Worm (Caenorhabditis elegans) whole organism, L3 larva: ENCODE results near the gene R07H5.11.
"Not testable (repeated sequence)": the region's sequence is repeated elsewhere in the genome, so short reads cannot be mapped to it uniquely, and the experiment has no call there.

Source experiments
- egl-5 ChIP-seq: fragments of 150-350 bp; optimal IDR thresholded peaks from 2 replicates; lab custom pipeline; 2017; ENCODE audit warnings: missing biosample characterization, missing genetic modification reagents, missing genetic modification characterization, inconsistent platforms
- nhr-237 ChIP-seq: fragments of 150-350 bp; optimal IDR thresholded peaks from 2 replicates; lab custom pipeline; 2014; ENCODE audit warnings: missing biosample characterization, missing genetic modification characterization

DNA sequence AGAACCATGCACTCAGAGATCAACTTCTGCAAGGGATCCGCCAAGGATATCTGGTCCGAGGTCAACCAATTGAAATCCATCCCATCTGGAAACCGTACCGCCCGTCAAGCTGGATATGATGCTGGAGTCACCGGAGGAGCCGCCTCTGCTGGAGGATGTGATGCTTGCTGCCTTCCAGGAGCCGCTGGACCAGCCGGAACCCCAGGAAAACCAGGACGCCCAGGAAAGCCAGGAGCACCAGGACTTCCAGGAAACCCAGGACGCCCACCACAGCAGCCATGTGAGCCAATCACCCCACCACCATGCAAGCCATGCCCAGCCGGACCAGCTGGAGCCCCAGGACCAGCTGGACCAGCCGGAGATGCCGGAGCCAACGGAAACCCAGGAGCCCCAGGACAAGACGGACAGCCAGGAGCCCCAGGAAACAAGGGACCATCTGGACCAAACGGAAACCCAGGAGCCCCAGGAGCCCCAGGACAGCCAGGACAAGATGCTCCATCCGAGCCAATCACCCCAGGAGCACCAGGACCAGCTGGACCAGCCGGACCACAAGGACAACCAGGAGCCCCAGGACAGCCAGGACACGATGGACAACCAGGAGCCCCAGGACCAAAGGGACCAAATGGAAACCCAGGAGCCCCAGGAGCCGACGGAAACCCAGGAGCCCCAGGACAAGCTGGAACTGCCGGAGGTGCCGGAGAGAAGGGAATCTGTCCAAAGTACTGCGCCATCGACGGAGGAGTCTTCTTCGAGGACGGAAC is 23.3 kb downstream of the R07H5.11 start:
- not testable (repeated sequence) for TF ChIP-seq nhr-237; egl-5 (tag; lab: Kevin White, UChicago)
